Fruit fly (Drosophila melanogaster) whole organism, embryonic: ENCODE data around the gene SerRS-m.
A peak's percentile ranks its signal among the peaks of the same experiment; 100 is the strongest.

ENCODE experiments used
- Atf-2 ChIP-seq: fragments of 200-800 bp; sonication (Bioruptor generic); optimal IDR thresholded peaks from 2 replicates; lab custom pipeline; 2016; ENCODE audit warnings: missing biosample characterization, missing genetic modification characterization
- Bteb2 ChIP-seq: fragments of 200-800 bp; sonication (Bioruptor generic); optimal IDR thresholded peaks from 2 replicates; lab custom pipeline; 2016; ENCODE audit warnings: missing biosample characterization, missing genetic modification characterization
- CG10321 ChIP-seq: fragments of 200-800 bp; sonication (Bioruptor generic); IDR thresholded peaks from 2 replicates; pipeline ENCODE4 v1.3.6; 2022; ENCODE audit warnings: missing biosample characterization, missing genetic modification characterization
- CG10979 ChIP-seq: fragments of 200-800 bp; sonication (Bioruptor generic); optimal IDR thresholded peaks from 2 replicates; lab custom pipeline; 2018; ENCODE audit warnings: missing biosample characterization, mild to moderate bottlenecking, missing genetic modification characterization, moderate library complexity
- CG11456 ChIP-seq: fragments of 200-800 bp; sonication (Bioruptor generic); IDR thresholded peaks from 3 replicates; pipeline ENCODE4 v1.3.6; 2022; ENCODE audit warnings: missing biosample characterization, missing genetic modification characterization
- CG12155 ChIP-seq: fragments of 200-800 bp; sonication (Bioruptor generic); optimal IDR thresholded peaks from 3 replicates; lab custom pipeline; 2016; ENCODE audit warnings: missing biosample characterization, missing genetic modification characterization
- CG12236 ChIP-seq: fragments of 200-800 bp; sonication (Bioruptor generic); optimal IDR thresholded peaks from 2 replicates; lab custom pipeline; 2016; ENCODE audit warnings: missing biosample characterization, missing genetic modification characterization
- CG12744 ChIP-seq: fragments of 200-800 bp; sonication (Bioruptor generic); optimal IDR thresholded peaks from 2 replicates; lab custom pipeline; 2016; ENCODE audit warnings: missing biosample characterization, missing genetic modification characterization
- CG14014 ChIP-seq: fragments of 200-800 bp; sonication (Bioruptor generic); IDR thresholded peaks from 2 replicates; pipeline ENCODE4 v1.3.6; 2022; ENCODE audit warnings: missing biosample characterization, missing genetic modification characterization
- CG15479 ChIP-seq: fragments of 200-800 bp; sonication (Bioruptor generic); optimal IDR thresholded peaks from 3 replicates; lab custom pipeline; 2019; ENCODE audit warnings: missing biosample characterization, mild to moderate bottlenecking, missing genetic modification characterization, moderate library complexity
- CG17186 ChIP-seq: fragments of 200-800 bp; sonication (Bioruptor generic); optimal IDR thresholded peaks from 3 replicates; lab custom pipeline; 2017; ENCODE audit warnings: missing biosample characterization, missing genetic modification reagents, missing genetic modification characterization
- CG1792 ChIP-seq: fragments of 200-800 bp; sonication (Bioruptor generic); optimal IDR thresholded peaks from 2 replicates; lab custom pipeline; 2016; ENCODE audit warnings: missing biosample characterization, missing genetic modification characterization
- CG1832 ChIP-seq: fragments of 200-800 bp; sonication (Bioruptor generic); optimal IDR thresholded peaks from 2 replicates; lab custom pipeline; 2017; ENCODE audit warnings: missing biosample characterization, mild to moderate bottlenecking, missing genetic modification characterization, inconsistent platforms
- CG18476 ChIP-seq: fragments of 200-800 bp; sonication (Bioruptor generic); optimal IDR thresholded peaks from 2 replicates; lab custom pipeline; 2016; ENCODE audit warnings: missing biosample characterization, mild to moderate bottlenecking, missing genetic modification characterization
- CG31388 ChIP-seq: fragments of 200-800 bp; sonication (Bioruptor generic); optimal IDR thresholded peaks from 2 replicates; lab custom pipeline; 2016; ENCODE audit warnings: missing biosample characterization, missing genetic modification characterization
- CG4282 ChIP-seq: fragments of 200-800 bp; sonication (Bioruptor generic); optimal IDR thresholded peaks from 2 replicates; lab custom pipeline; 2016; ENCODE audit warnings: missing biosample characterization, missing genetic modification characterization
- CG5953 ChIP-seq: fragments of 200-800 bp; sonication (Bioruptor generic); IDR thresholded peaks from 2 replicates; pipeline ENCODE4 v1.3.6; 2022; ENCODE audit warnings: missing biosample characterization, missing genetic modification characterization
- CG7963 ChIP-seq: fragments of 200-800 bp; sonication (Bioruptor generic); IDR thresholded peaks from 3 replicates; pipeline ENCODE4 v1.3.6; 2022; ENCODE audit warnings: missing biosample characterization, missing genetic modification characterization; ENCODE audit not compliant: partially characterized antibody
- CoRest ChIP-seq: fragments of 200-800 bp; sonication (Bioruptor generic); optimal IDR thresholded peaks from 3 replicates; lab custom pipeline; 2018; ENCODE audit warnings: missing biosample characterization, mild to moderate bottlenecking, missing genetic modification characterization, moderate library complexity
- Dbx ChIP-seq: fragments of 200-800 bp; sonication (Bioruptor generic); IDR thresholded peaks from 3 replicates; pipeline ENCODE4 v1.3.6; 2022; ENCODE audit warnings: missing biosample characterization, missing genetic modification characterization
- Dref ChIP-seq: fragments of 200-800 bp; sonication (Bioruptor generic); IDR thresholded peaks from 2 replicates; pipeline ENCODE4 v1.3.6; 2022; ENCODE audit warnings: missing biosample characterization, missing genetic modification characterization
- Fer3 ChIP-seq: fragments of 200-800 bp; sonication (Bioruptor generic); optimal IDR thresholded peaks from 2 replicates; lab custom pipeline; 2018; ENCODE audit warnings: missing biosample characterization, mild to moderate bottlenecking, missing genetic modification characterization, moderate library complexity
- Hand ChIP-seq: fragments of 200-800 bp; sonication (Bioruptor generic); optimal IDR thresholded peaks from 2 replicates; lab custom pipeline; 2017; ENCODE audit warnings: mild to moderate bottlenecking, missing biosample characterization, missing genetic modification reagents, missing genetic modification characterization
- Jarid2 ChIP-seq: fragments of 200-800 bp; sonication (Bioruptor generic); optimal IDR thresholded peaks from 3 replicates; lab custom pipeline; 2017; ENCODE audit warnings: mild to moderate bottlenecking, missing biosample characterization, missing genetic modification reagents, missing genetic modification characterization
- Mad ChIP-seq: fragments of 200-800 bp; sonication (Bioruptor generic); optimal IDR thresholded peaks from 2 replicates; lab custom pipeline; 2016; ENCODE audit warnings: missing biosample characterization, missing genetic modification characterization
- Myb ChIP-seq: fragments of 200-800 bp; sonication (Bioruptor generic); optimal IDR thresholded peaks from 2 replicates; lab custom pipeline; 2016; ENCODE audit warnings: missing biosample characterization, missing genetic modification characterization
- NC2α ChIP-seq: fragments of 200-800 bp; sonication (Bioruptor generic); optimal IDR thresholded peaks from 2 replicates; lab custom pipeline; 2016; ENCODE audit warnings: missing biosample characterization, missing genetic modification characterization
- Nf-YA ChIP-seq: fragments of 200-800 bp; sonication (Bioruptor generic); IDR thresholded peaks from 2 replicates; pipeline ENCODE4 v1.3.6; 2022; ENCODE audit warnings: missing biosample characterization, missing genetic modification characterization
- abd-A ChIP-seq: fragments of 200-800 bp; sonication (Bioruptor generic); optimal IDR thresholded peaks from 3 replicates; lab custom pipeline; 2019; ENCODE audit warnings: missing biosample characterization, mild to moderate bottlenecking, missing genetic modification characterization, moderate library complexity
- amos ChIP-seq: fragments of 200-800 bp; sonication (Bioruptor generic); IDR thresholded peaks from 2 replicates; pipeline ENCODE4 v1.3.6; 2022; ENCODE audit warnings: missing biosample characterization, missing genetic modification characterization; ENCODE audit not compliant: partially characterized antibody
- bcd ChIP-seq: fragments of 200-800 bp; sonication (Bioruptor generic); optimal IDR thresholded peaks from 2 replicates; lab custom pipeline; 2017; ENCODE audit warnings: missing biosample characterization, mild to moderate bottlenecking, missing genetic modification characterization
- dmrt99B ChIP-seq: fragments of 200-800 bp; sonication (Bioruptor generic); optimal IDR thresholded peaks from 2 replicates; lab custom pipeline; 2018; ENCODE audit warnings: missing biosample characterization, mild to moderate bottlenecking, missing genetic modification characterization, moderate library complexity
- en ChIP-seq: fragments of 200-800 bp; sonication (Bioruptor generic); optimal IDR thresholded peaks from 2 replicates; lab custom pipeline; 2016; ENCODE audit warnings: missing biosample characterization, missing genetic modification characterization
- fd96Cb ChIP-seq: fragments of 200-800 bp; sonication (Bioruptor generic); optimal IDR thresholded peaks from 2 replicates; lab custom pipeline; 2018; ENCODE audit warnings: missing biosample characterization, mild to moderate bottlenecking, missing genetic modification characterization, moderate library complexity
- gem ChIP-seq: fragments of 200-800 bp; sonication (Bioruptor generic); optimal IDR thresholded peaks from 2 replicates; lab custom pipeline; 2019; ENCODE audit warnings: missing biosample characterization, mild to moderate bottlenecking, missing genetic modification characterization, moderate library complexity
- ind ChIP-seq: fragments of 200-800 bp; sonication (Bioruptor generic); optimal IDR thresholded peaks from 3 replicates; lab custom pipeline; 2016; ENCODE audit warnings: missing biosample characterization, missing genetic modification characterization
- insv ChIP-seq, 2 experiments: fragments of 200-800 bp; sonication (Bioruptor generic); optimal IDR thresholded peaks; 3 replicates each; lab custom pipeline; 2016 to 2018; ENCODE audit warnings: missing biosample characterization in 2 of 2, missing genetic modification characterization in 2 of 2
- jumu ChIP-seq: fragments of 200-800 bp; sonication (Bioruptor generic); optimal IDR thresholded peaks from 3 replicates; lab custom pipeline; 2016; ENCODE audit warnings: missing biosample characterization, missing genetic modification characterization
- luna ChIP-seq: fragments of 200-800 bp; sonication (Bioruptor generic); optimal IDR thresholded peaks from 2 replicates; lab custom pipeline; 2016; ENCODE audit warnings: missing biosample characterization, missing genetic modification characterization
- pnt ChIP-seq: fragments of 200-800 bp; sonication (Bioruptor generic); optimal IDR thresholded peaks from 3 replicates; lab custom pipeline; 2016; ENCODE audit warnings: missing biosample characterization, missing genetic modification characterization
- run ChIP-seq: fragments of 200-800 bp; sonication (Bioruptor generic); optimal IDR thresholded peaks from 3 replicates; lab custom pipeline; 2018; ENCODE audit warnings: missing biosample characterization, mild to moderate bottlenecking, missing genetic modification characterization
- sisA ChIP-seq: fragments of 200-800 bp; sonication (Bioruptor generic); IDR thresholded peaks from 2 replicates; pipeline ENCODE4 v1.3.6; 2022; ENCODE audit warnings: missing biosample characterization, missing genetic modification characterization
- slp2 ChIP-seq: fragments of 200-800 bp; sonication (Bioruptor generic); optimal IDR thresholded peaks from 2 replicates; lab custom pipeline; 2016; ENCODE audit warnings: missing biosample characterization, missing genetic modification characterization
- sob ChIP-seq: fragments of 200-800 bp; sonication (Bioruptor generic); IDR thresholded peaks from 2 replicates; pipeline ENCODE4 v1.3.6; 2022; ENCODE audit warnings: missing biosample characterization, missing genetic modification characterization
- tll ChIP-seq, 2 experiments: fragments of 200-800 bp in 1 of 2; fragments of >200 bp in 1 of 2; sonication (Bioruptor generic) in 1 of 2; optimal IDR thresholded peaks; 2 replicates each; lab custom pipeline; 2017 to 2019; ENCODE audit warnings: missing biosample characterization in 2 of 2, missing genetic modification characterization in 2 of 2, mild to moderate bottlenecking in 1 of 2, moderate library complexity in 1 of 2
- toy ChIP-seq: fragments of 200-800 bp; sonication (Bioruptor generic); IDR thresholded peaks from 2 replicates; pipeline ENCODE4 v1.3.6; 2022; ENCODE audit warnings: missing biosample characterization, missing genetic modification characterization
- trem ChIP-seq: fragments of 200-800 bp; optimal IDR thresholded peaks from 3 replicates; lab custom pipeline; 2019; ENCODE audit warnings: missing biosample characterization, mild to moderate bottlenecking, missing genetic modification characterization, moderate library complexity
- unc-4 ChIP-seq: fragments of 200-800 bp; sonication (Bioruptor generic); IDR thresholded peaks from 2 replicates; pipeline ENCODE4 v1.3.6; 2022; ENCODE audit warnings: missing biosample characterization, missing genetic modification characterization; ENCODE audit not compliant: partially characterized antibody
- unpg ChIP-seq: fragments of 200-800 bp; sonication (Bioruptor generic); optimal IDR thresholded peaks from 3 replicates; lab custom pipeline; 2018; ENCODE audit warnings: missing biosample characterization, mild to moderate bottlenecking, missing genetic modification characterization, moderate library complexity
- vvl ChIP-seq: fragments of 200-800 bp; sonication (Bioruptor generic); IDR thresholded peaks from 2 replicates; pipeline ENCODE4 v1.3.6; 2022; ENCODE audit warnings: missing biosample characterization, missing genetic modification characterization
- yki ChIP-seq: fragments of >200 bp; optimal IDR thresholded peaks from 3 replicates; lab custom pipeline; 2018
- zf30C ChIP-seq: fragments of 200-800 bp; sonication (Bioruptor generic); optimal IDR thresholded peaks from 3 replicates; lab custom pipeline; 2018; ENCODE audit warnings: missing biosample characterization, mild to moderate bottlenecking, missing genetic modification characterization

Gene SerRS-m

DNA sequence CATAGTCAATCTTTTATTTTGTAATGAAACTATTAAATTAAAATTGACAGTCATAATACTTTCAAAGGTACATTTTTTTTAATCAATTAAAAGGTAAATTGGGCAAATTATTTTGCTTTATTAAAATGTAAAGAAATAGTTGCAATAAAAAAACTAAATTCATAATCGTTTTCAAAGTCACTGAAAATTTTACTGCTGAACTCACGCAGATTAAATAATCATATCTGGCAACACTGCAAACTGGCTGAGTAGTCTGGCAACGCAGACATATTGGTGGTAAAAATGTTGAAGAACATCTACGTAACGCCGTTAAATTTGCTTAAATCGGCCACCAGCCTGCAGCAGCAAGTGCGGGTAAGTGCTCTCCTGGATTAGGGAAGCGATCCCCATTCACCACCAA is 10.0 kb upstream of the SerRS-m start, which contains the start of gene mRpL9 (continued):
- TF ChIP-seq CG15479 (GFP tag; lab: Kevin White, UChicago) (no peak), amos (GFP tag; lab: Robert Waterston, UW) (peak; percentile 26; the same call in 1 of the 2 replicates), insv (GFP tag; optimal IDR thresholded peaks at IDR 0.05; lab: Kevin White, UChicago) (peak in 1 of 2 experiments; percentile 4), slp2 (no peak), zf30C (GFP tag; lab: Kevin White, UChicago) (peak; percentile 10), vvl (GFP tag; lab: Robert Waterston, UW) (no peak; the same call in 1 of the 2 replicates), sisA (no peak), CG1832 (no peak), Jarid2 (GFP tag; lab: Kevin White, UChicago) (no peak), Myb (GFP tag; lab: Kevin White, UChicago) (peak; percentile 77), bcd (no peak), Dref (GFP tag; lab: Robert Waterston, UW) (peak; percentile 29; the same call in 1 of the 2 replicates), CG7963 (GFP tag; lab: Robert Waterston, UW) (no peak), Bteb2 (peak; percentile 12), CG10979 (tag; lab: Kevin White, UChicago) (peak; percentile 14), CG18476 (GFP tag; lab: Kevin White, UChicago) (no peak), CG1792 (GFP tag; lab: Kevin White, UChicago) (no peak), Dbx (GFP tag; lab: Robert Waterston, UW) (no peak), yki (lab: Kevin White, UChicago) (no peak), CG11456 (GFP tag; lab: Robert Waterston, UW) (no peak; the same call in 2 of the 3 replicates), run (tag; lab: Kevin White, UChicago) (no peak), sob (GFP tag; lab: Robert Waterston, UW) (peak; percentile 43; the same call in 1 of the 2 replicates), CG31388 (GFP tag; lab: Kevin White, UChicago) (no peak), unpg (GFP tag; lab: Kevin White, UChicago) (no peak), CG5953 (no peak), luna (GFP tag; lab: Kevin White, UChicago) (no peak), ind (GFP tag; lab: Kevin White, UChicago) (peak; percentile 21), CG12236 (GFP tag; lab: Kevin White, UChicago) (no peak), jumu (GFP tag; lab: Kevin White, UChicago) (no peak), dmrt99B (tag; lab: Kevin White, UChicago) (no peak), tll (GFP tag; optimal IDR thresholded peaks at IDR 0.05; lab: Kevin White, UChicago) (peak in 1 of 2 experiments; percentile 34), CG12744 (GFP tag; lab: Kevin White, UChicago) (peak; percentile 5), Mad (GFP tag; lab: Kevin White, UChicago) (peak; percentile 22), CG14014 (no peak), fd96Cb (tag; lab: Kevin White, UChicago) (no peak), unc-4 (GFP tag; lab: Robert Waterston, UW) (peak; percentile 39; the same call in 1 of the 2 replicates), CG4282 (GFP tag; lab: Kevin White, UChicago) (no peak), pnt (GFP tag; lab: Kevin White, UChicago) (no peak), Fer3 (tag; lab: Kevin White, UChicago) (peak; percentile 35), gem (tag; lab: Kevin White, UChicago) (no peak), en (GFP tag; lab: Kevin White, UChicago) (no peak), trem (tag; lab: Kevin White, UChicago) (peak; percentile 67), CoRest (peak; percentile 39), CG12155 (GFP tag; lab: Kevin White, UChicago) (peak; percentile 65), CG17186 (GFP tag; lab: Kevin White, UChicago) (peak; percentile 51), abd-A (tag; lab: Kevin White, UChicago) (no peak), CG10321 (GFP tag; lab: Robert Waterston, UW) (no peak), NC2α (GFP tag; lab: Kevin White, UChicago) (no peak), Atf-2 (GFP tag; lab: Kevin White, UChicago) (no peak), toy (no peak), Hand (GFP tag; lab: Kevin White, UChicago) (no peak), Nf-YA (GFP tag; lab: Robert Waterston, UW) (no peak)
